Worm (Caenorhabditis elegans) whole organism, mixed stage, embryonic: Measurements from ENCODE around the gene sknr-1.

ENCODE experiments used
- M03D4.4 ChIP-seq: sonication (generic microtip); optimal IDR thresholded peaks from 2 replicates; lab custom pipeline; 2017; ENCODE audit warnings: mild to moderate bottlenecking, missing genetic modification characterization, missing compliant biosample characterization
- blmp-1 ChIP-seq: fragments of 150-350 bp; optimal IDR thresholded peaks from 2 replicates; lab custom pipeline; 2014; ENCODE audit warnings: missing biosample characterization, missing genetic modification characterization
- elt-3 ChIP-seq: fragments of 150-350 bp; optimal IDR thresholded peaks from 2 replicates; lab custom pipeline; 2014; ENCODE audit warnings: missing biosample characterization, missing genetic modification characterization
- lin-13 ChIP-seq: fragments of 150-350 bp; optimal IDR thresholded peaks from 2 replicates; lab custom pipeline; 2014; ENCODE audit warnings: missing biosample characterization, missing genetic modification characterization
- lsy-2 ChIP-seq: fragments of 150-350 bp; optimal IDR thresholded peaks from 2 replicates; lab custom pipeline; 2014; ENCODE audit warnings: missing biosample characterization, missing genetic modification characterization
- nhr-237 ChIP-seq: fragments of 150-350 bp; optimal IDR thresholded peaks from 2 replicates; lab custom pipeline; 2014; ENCODE audit warnings: missing biosample characterization, missing genetic modification characterization
- pha-4 ChIP-seq: fragments of 150-350 bp; optimal IDR thresholded peaks from 2 replicates; lab custom pipeline; 2018; ENCODE audit warnings: missing biosample characterization, missing genetic modification reagents, missing genetic modification characterization
- sem-2 ChIP-seq: fragments of 200-800 bp; sonication (Bioruptor generic); optimal IDR thresholded peaks from 2 replicates; lab custom pipeline; 2018; ENCODE audit warnings: mild to moderate bottlenecking, missing genetic modification characterization, missing compliant biosample characterization
- snpc-4 ChIP-seq: fragments of 150-350 bp; optimal IDR thresholded peaks from 2 replicates; lab custom pipeline; 2014; ENCODE audit warnings: missing biosample characterization, missing genetic modification characterization
- unc-39 ChIP-seq: fragments of 150-350 bp; optimal IDR thresholded peaks from 2 replicates; lab custom pipeline; 2014; ENCODE audit warnings: missing biosample characterization, missing genetic modification characterization
- unc-62 ChIP-seq: fragments of 150-350 bp; optimal IDR thresholded peaks from 2 replicates; lab custom pipeline; 2014; ENCODE audit warnings: missing biosample characterization, missing genetic modification reagents, missing genetic modification characterization
- ztf-11 ChIP-seq: fragments of 150-350 bp; optimal IDR thresholded peaks from 2 replicates; lab custom pipeline; 2014; ENCODE audit warnings: missing biosample characterization, missing genetic modification characterization

ce11 chrV:2575716-2576115 lies 49.5 kb downstream of the sknr-1 start:
- no peak for TF ChIP-seq sem-2
- TF ChIP-seq unc-39: no peak
- no peak for TF ChIP-seq lin-13 (tag; lab: Kevin White, UChicago)
- no peak for TF ChIP-seq snpc-4
- TF ChIP-seq M03D4.4: no peak
- TF ChIP-seq lsy-2 (tag; lab: Kevin White, UChicago): no peak
- no peak for TF ChIP-seq unc-62 (GFP tag; lab: Kevin White, UChicago)
- TF ChIP-seq pha-4 (tag; lab: Kevin White, UChicago): no peak
- no peak for TF ChIP-seq blmp-1 (tag; lab: Kevin White, UChicago)
- no peak for TF ChIP-seq elt-3 (tag; lab: Kevin White, UChicago)
- no peak for TF ChIP-seq nhr-237 (tag; lab: Kevin White, UChicago)
- TF ChIP-seq ztf-11 (tag; lab: Kevin White, UChicago): no peak
